Fruit fly (Drosophila melanogaster) Kc167 (cell line): ENCODE measurements around the gene CG14856.

Experiments used
- h ChIP-seq: fragments of >200 bp; optimal IDR thresholded peaks from 3 replicates; lab custom pipeline; 2018; ENCODE audit warnings: missing external identifiers
- ttk ChIP-seq: sonication (Bioruptor generic); optimal IDR thresholded peaks from 2 replicates; lab custom pipeline; 2017; ENCODE audit warnings: missing external identifiers

dm6 chr3R:14817721-14818215, 19.0 kb downstream of the CG14856 start:
- no peak for TF ChIP-seq h (lab: Kevin White, UChicago)
- TF ChIP-seq ttk (lab: Kevin White, UChicago) = no peak
